Fruit fly (Drosophila melanogaster) whole organism, embryonic: Measurements from ENCODE around the gene CG33631.

Source experiments
- Atf3 ChIP-seq: fragments of 200-800 bp; sonication (Bioruptor generic); optimal IDR thresholded peaks from 3 replicates; lab custom pipeline; 2016; ENCODE audit warnings: missing biosample characterization, missing genetic modification characterization
- Bgb ChIP-seq: fragments of 200-800 bp; sonication (Bioruptor generic); IDR thresholded peaks from 2 replicates; pipeline ENCODE4 v1.3.6; 2022; ENCODE audit warnings: missing biosample characterization, missing genetic modification characterization; ENCODE audit not compliant: partially characterized antibody
- C15 ChIP-seq: fragments of 200-800 bp; sonication (Bioruptor generic); IDR thresholded peaks from 3 replicates; pipeline ENCODE4 v1.3.6; 2022; ENCODE audit warnings: missing biosample characterization, missing genetic modification characterization
- CG10267 ChIP-seq: fragments of 200-800 bp; sonication (Bioruptor generic); optimal IDR thresholded peaks from 2 replicates; lab custom pipeline; 2018; ENCODE audit warnings: missing biosample characterization, mild to moderate bottlenecking, missing genetic modification characterization, moderate library complexity
- CG10959 ChIP-seq: fragments of 200-800 bp; sonication (Bioruptor generic); IDR thresholded peaks from 2 replicates; pipeline ENCODE4 v1.3.6; 2022; ENCODE audit warnings: missing biosample characterization, missing genetic modification characterization
- CG12219 ChIP-seq: fragments of 200-800 bp; sonication (Bioruptor generic); optimal IDR thresholded peaks from 3 replicates; lab custom pipeline; 2018; ENCODE audit warnings: missing biosample characterization, mild to moderate bottlenecking, missing genetic modification characterization
- CG12391 ChIP-seq: fragments of 200-800 bp; sonication (Bioruptor generic); optimal IDR thresholded peaks from 3 replicates; lab custom pipeline; 2018; ENCODE audit warnings: missing biosample characterization, mild to moderate bottlenecking, missing genetic modification characterization, moderate library complexity
- CG12744 ChIP-seq: fragments of 200-800 bp; sonication (Bioruptor generic); optimal IDR thresholded peaks from 2 replicates; lab custom pipeline; 2016; ENCODE audit warnings: missing biosample characterization, missing genetic modification characterization
- CG14014 ChIP-seq: fragments of 200-800 bp; sonication (Bioruptor generic); IDR thresholded peaks from 2 replicates; pipeline ENCODE4 v1.3.6; 2022; ENCODE audit warnings: missing biosample characterization, missing genetic modification characterization
- CG17361 ChIP-seq: fragments of 200-800 bp; sonication (Bioruptor generic); IDR thresholded peaks from 3 replicates; pipeline ENCODE4 v1.3.6; 2022; ENCODE audit warnings: missing biosample characterization, missing genetic modification characterization
- CG17829 ChIP-seq: fragments of 200-800 bp; optimal IDR thresholded peaks from 2 replicates; lab custom pipeline; 2019; ENCODE audit warnings: missing biosample characterization, mild to moderate bottlenecking, missing genetic modification characterization, moderate library complexity
- CG2116 ChIP-seq: fragments of 200-800 bp; sonication (Bioruptor generic); optimal IDR thresholded peaks from 3 replicates; lab custom pipeline; 2018; ENCODE audit warnings: missing biosample characterization, mild to moderate bottlenecking, missing genetic modification characterization
- CG30020 ChIP-seq: fragments of 200-800 bp; optimal IDR thresholded peaks from 2 replicates; lab custom pipeline; 2019; ENCODE audit warnings: missing biosample characterization, mild to moderate bottlenecking, missing genetic modification characterization, moderate library complexity
- CG32767 ChIP-seq: fragments of 200-800 bp; sonication (Bioruptor generic); IDR thresholded peaks from 2 replicates; pipeline ENCODE4 v1.3.6; 2022; ENCODE audit warnings: missing biosample characterization, missing genetic modification characterization
- CG34224 ChIP-seq: fragments of 200-800 bp; sonication (Bioruptor generic); IDR thresholded peaks from 3 replicates; pipeline ENCODE4 v1.3.6; 2022; ENCODE audit warnings: missing biosample characterization, missing genetic modification characterization; ENCODE audit not compliant: partially characterized antibody
- CG6254 ChIP-seq: fragments of 200-800 bp; sonication (Bioruptor generic); optimal IDR thresholded peaks from 3 replicates; lab custom pipeline; 2017; ENCODE audit warnings: mild to moderate bottlenecking, missing biosample characterization, missing genetic modification reagents, missing genetic modification characterization
- CG7357 ChIP-seq: fragments of 200-800 bp; sonication (Bioruptor generic); IDR thresholded peaks from 3 replicates; pipeline ENCODE4 v1.3.6; 2022; ENCODE audit warnings: missing biosample characterization, missing genetic modification characterization
- CG8944 ChIP-seq: fragments of 200-800 bp; sonication (Bioruptor generic); optimal IDR thresholded peaks from 3 replicates; lab custom pipeline; 2016; ENCODE audit warnings: missing biosample characterization, missing genetic modification characterization
- CG9215 ChIP-seq: fragments of 200-800 bp; sonication (Bioruptor generic); IDR thresholded peaks from 2 replicates; pipeline ENCODE4 v1.3.6; 2022; ENCODE audit warnings: missing biosample characterization, missing genetic modification characterization
- CG9797 ChIP-seq: fragments of 200-800 bp; sonication (Bioruptor generic); optimal IDR thresholded peaks from 3 replicates; lab custom pipeline; 2018; ENCODE audit warnings: missing biosample characterization, mild to moderate bottlenecking, missing genetic modification characterization
- CrebB ChIP-seq: fragments of 200-800 bp; sonication (Bioruptor generic); optimal IDR thresholded peaks from 3 replicates; lab custom pipeline; 2018; ENCODE audit warnings: missing biosample characterization, mild to moderate bottlenecking, missing genetic modification characterization
- Dll ChIP-seq: fragments of 200-800 bp; sonication (Bioruptor generic); IDR thresholded peaks from 4 replicates; pipeline ENCODE4 v1.3.6; 2022; ENCODE audit warnings: missing biosample characterization, missing genetic modification characterization; ENCODE audit not compliant: partially characterized antibody
- Gsc ChIP-seq: fragments of 200-800 bp; sonication (Bioruptor generic); IDR thresholded peaks from 2 replicates; pipeline ENCODE4 v1.3.6; 2022; ENCODE audit warnings: missing biosample characterization, missing genetic modification characterization
- HLHmδ ChIP-seq: fragments of 200-800 bp; sonication (Bioruptor generic); optimal IDR thresholded peaks from 2 replicates; lab custom pipeline; 2018; ENCODE audit warnings: missing biosample characterization, mild to moderate bottlenecking, missing genetic modification characterization, moderate library complexity
- Hsf ChIP-seq: fragments of 200-800 bp; sonication (Bioruptor generic); optimal IDR thresholded peaks from 3 replicates; lab custom pipeline; 2016; ENCODE audit warnings: missing biosample characterization, missing genetic modification characterization
- MBD-R2 ChIP-seq: fragments of 200-800 bp; sonication (Bioruptor generic); IDR thresholded peaks from 2 replicates; pipeline ENCODE4 v1.3.6; 2022; ENCODE audit warnings: missing biosample characterization, missing genetic modification characterization
- MTF-1 ChIP-seq: fragments of 200-800 bp; sonication (Bioruptor generic); optimal IDR thresholded peaks from 2 replicates; lab custom pipeline; 2018; ENCODE audit warnings: missing biosample characterization, mild to moderate bottlenecking, missing genetic modification characterization, borderline replicate concordance
- Ravus ChIP-seq: fragments of 200-800 bp; sonication (Bioruptor generic); IDR thresholded peaks from 2 replicates; pipeline ENCODE4 v1.3.6; 2022; ENCODE audit warnings: missing biosample characterization, missing genetic modification characterization
- Scr ChIP-seq: fragments of 200-800 bp; sonication (Bioruptor generic); IDR thresholded peaks from 2 replicates; pipeline ENCODE4 v1.3.6; 2022; ENCODE audit warnings: missing biosample characterization, missing genetic modification characterization; ENCODE audit not compliant: partially characterized antibody
- Side ChIP-seq: fragments of 200-800 bp; sonication (Bioruptor generic); optimal IDR thresholded peaks from 2 replicates; lab custom pipeline; 2016; ENCODE audit warnings: missing biosample characterization, missing genetic modification characterization
- cwo ChIP-seq: fragments of 200-800 bp; sonication (Bioruptor generic); optimal IDR thresholded peaks from 3 replicates; lab custom pipeline; 2017; ENCODE audit warnings: missing biosample characterization, missing genetic modification characterization, mild to moderate bottlenecking, moderate library complexity, missing genetic modification reagents
- dm ChIP-seq: fragments of 200-800 bp; sonication (Bioruptor generic); optimal IDR thresholded peaks from 3 replicates; lab custom pipeline; 2016; ENCODE audit warnings: missing biosample characterization, missing genetic modification characterization
- dpn ChIP-seq, 2 experiments: fragments of 200-800 bp; sonication (Bioruptor generic); optimal IDR thresholded peaks; 3 replicates each; lab custom pipeline; 2016; ENCODE audit warnings: missing biosample characterization in 2 of 2, missing genetic modification characterization in 2 of 2
- gce ChIP-seq: fragments of 200-800 bp; sonication (Bioruptor generic); IDR thresholded peaks from 3 replicates; pipeline ENCODE4 v1.3.6; 2022; ENCODE audit warnings: missing biosample characterization, missing genetic modification characterization
- insv ChIP-seq, 2 experiments: fragments of 200-800 bp; sonication (Bioruptor generic); optimal IDR thresholded peaks; 3 replicates each; lab custom pipeline; 2016 to 2018; ENCODE audit warnings: missing biosample characterization in 2 of 2, missing genetic modification characterization in 2 of 2
- kay ChIP-seq: fragments of 200-800 bp; sonication (Bioruptor generic); optimal IDR thresholded peaks from 2 replicates; lab custom pipeline; 2016; ENCODE audit warnings: missing biosample characterization, missing genetic modification characterization
- klu ChIP-seq: fragments of 200-800 bp; sonication (Bioruptor generic); IDR thresholded peaks from 2 replicates; pipeline ENCODE4 v1.3.6; 2022; ENCODE audit warnings: missing biosample characterization, missing genetic modification characterization
- nerfin-2 ChIP-seq: fragments of 200-800 bp; sonication (Bioruptor generic); IDR thresholded peaks from 2 replicates; pipeline ENCODE4 v1.3.6; 2022; ENCODE audit warnings: missing biosample characterization, missing genetic modification characterization; ENCODE audit not compliant: partially characterized antibody
- prd ChIP-seq, 3 experiments: fragments of >200 bp in 2 of 3; fragments of 200-800 bp in 1 of 3; sonication (Bioruptor generic) in 1 of 3; optimal IDR thresholded peaks in 2 of 3; IDR thresholded peaks in 1 of 3; 2 replicates in 2 of 3; 3 replicates in 1 of 3; pipeline versions ENCODE4 v1.3.6 to Lab custom; 2017 to 2022; ENCODE audit warnings: missing biosample characterization in 1 of 3, missing genetic modification characterization in 1 of 3
- slp2 ChIP-seq: fragments of 200-800 bp; sonication (Bioruptor generic); optimal IDR thresholded peaks from 2 replicates; lab custom pipeline; 2016; ENCODE audit warnings: missing biosample characterization, missing genetic modification characterization
- sqz ChIP-seq: fragments of 200-800 bp; sonication (Bioruptor generic); optimal IDR thresholded peaks from 3 replicates; lab custom pipeline; 2018; ENCODE audit warnings: missing biosample characterization, mild to moderate bottlenecking, missing genetic modification characterization
- sr ChIP-seq: fragments of 200-800 bp; sonication (Bioruptor generic); IDR thresholded peaks from 3 replicates; pipeline ENCODE4 v1.3.6; 2022; ENCODE audit warnings: missing biosample characterization, missing genetic modification characterization
- tll ChIP-seq, 2 experiments: fragments of 200-800 bp in 1 of 2; fragments of >200 bp in 1 of 2; sonication (Bioruptor generic) in 1 of 2; optimal IDR thresholded peaks; 2 replicates each; lab custom pipeline; 2017 to 2019; ENCODE audit warnings: missing biosample characterization in 2 of 2, missing genetic modification characterization in 2 of 2, mild to moderate bottlenecking in 1 of 2, moderate library complexity in 1 of 2
- toy ChIP-seq: fragments of 200-800 bp; sonication (Bioruptor generic); IDR thresholded peaks from 2 replicates; pipeline ENCODE4 v1.3.6; 2022; ENCODE audit warnings: missing biosample characterization, missing genetic modification characterization
- tup ChIP-seq: fragments of 200-800 bp; sonication (Bioruptor generic); optimal IDR thresholded peaks from 2 replicates; lab custom pipeline; 2016; ENCODE audit warnings: missing biosample characterization, mild to moderate bottlenecking, missing genetic modification characterization, moderate library complexity
- tx ChIP-seq: fragments of 200-800 bp; sonication (Bioruptor generic); optimal IDR thresholded peaks from 2 replicates; lab custom pipeline; 2016; ENCODE audit warnings: missing biosample characterization, missing genetic modification characterization
- usp ChIP-seq: fragments of >200 bp; optimal IDR thresholded peaks from 2 replicates; lab custom pipeline; 2017; ENCODE audit warnings: missing biosample characterization, missing genetic modification characterization
- z ChIP-seq: fragments of 200-800 bp; sonication (Bioruptor generic); IDR thresholded peaks from 3 replicates; pipeline ENCODE4 v1.3.6; 2022; ENCODE audit warnings: missing biosample characterization, missing genetic modification characterization

Gene CG33631

dm6 chr3R:10042664-10043372, 21.0 kb upstream of the CG33631 start, which contains the start of the genes Mical and CG3909 (continued):
- TF ChIP-seq cwo (GFP tag; lab: Kevin White, UChicago), result peak; percentile 67
- TF ChIP-seq Ravus, result peak; percentile 46
- TF ChIP-seq MTF-1 (GFP tag; lab: Kevin White, UChicago), result peak; percentile 84
- peak; percentile 84 for TF ChIP-seq nerfin-2 (GFP tag; lab: Robert Waterston, UW)
- peak; percentile 81 for TF ChIP-seq CG30020 (tag; lab: Kevin White, UChicago)
- TF ChIP-seq sqz, result no peak
- TF ChIP-seq CG12391 (tag; lab: Kevin White, UChicago), result peak; percentile 94
- peak in 1 of 2 experiments; percentile 46 for TF ChIP-seq insv (GFP tag; optimal IDR thresholded peaks at IDR 0.05; lab: Kevin White, UChicago)
- TF ChIP-seq Side (GFP tag; lab: Kevin White, UChicago), result peak; percentile 15
- TF ChIP-seq kay (GFP tag; lab: Kevin White, UChicago), result peak; percentile 75
- TF ChIP-seq sr (GFP tag; lab: Robert Waterston, UW), result peak; percentile 12; the same call in 1 of the 3 replicates
- peak; percentile 55 to 87 for TF ChIP-seq dpn (GFP tag; optimal IDR thresholded peaks at IDR 0.05; lab: Kevin White, UChicago)
- TF ChIP-seq Bgb (GFP tag; lab: Robert Waterston, UW), result peak; percentile 46
- TF ChIP-seq CG32767, result peak; percentile 76; the same call in 1 of the 2 replicates
- no peak for TF ChIP-seq dm (GFP tag; lab: Kevin White, UChicago)
- TF ChIP-seq z (GFP tag; lab: Robert Waterston, UW), result no peak
- no peak for TF ChIP-seq prd (optimal IDR thresholded peaks at IDR 0.05; lab: Kevin White, UChicago)
- TF ChIP-seq prd (GFP tag; IDR thresholded peaks at IDR 0.05; lab: Robert Waterston, UW), result peak; percentile 91
- TF ChIP-seq CG6254 (GFP tag; lab: Kevin White, UChicago), result peak; percentile 54
- TF ChIP-seq Hsf (GFP tag; lab: Kevin White, UChicago), result peak; percentile 63
- no peak for TF ChIP-seq usp
- peak; percentile 93 for TF ChIP-seq CG17829 (tag; lab: Kevin White, UChicago)
- TF ChIP-seq CG34224 (GFP tag; lab: Robert Waterston, UW), result peak; percentile 61; the same call in 2 of the 3 replicates
- TF ChIP-seq gce (GFP tag; lab: Robert Waterston, UW), result peak; percentile 80
- no peak for TF ChIP-seq CG12744 (GFP tag; lab: Kevin White, UChicago)
- peak; percentile 72; the same call in 2 of the 3 replicates for TF ChIP-seq C15
- TF ChIP-seq tx (GFP tag; lab: Kevin White, UChicago), result peak; percentile 43
- peak; percentile 84 for TF ChIP-seq CG9215 (GFP tag; lab: Robert Waterston, UW)
- peak; percentile 35 for TF ChIP-seq CG12219 (GFP tag; lab: Kevin White, UChicago)
- TF ChIP-seq toy (GFP tag; lab: Robert Waterston, UW), result peak; percentile 77; the same call in 1 of the 2 replicates
- TF ChIP-seq CG17361, result peak; percentile 92
- TF ChIP-seq CG2116 (GFP tag; lab: Kevin White, UChicago), result peak; percentile 66
- peak; percentile 54 for TF ChIP-seq Scr (GFP tag; lab: Robert Waterston, UW)
- peak; percentile 91 for TF ChIP-seq CG9797 (GFP tag; lab: Kevin White, UChicago)
- TF ChIP-seq CG14014, result peak; percentile 90
- TF ChIP-seq Gsc (GFP tag; lab: Robert Waterston, UW), result no peak
- peak; percentile 72 for TF ChIP-seq CG10959
- peak; percentile 38; the same call in 1 of the 4 replicates for TF ChIP-seq Dll (GFP tag; lab: Robert Waterston, UW)
- TF ChIP-seq CG7357, result peak; percentile 62; the same call in 2 of the 3 replicates
- peak; percentile 5 for TF ChIP-seq CrebB (tag; lab: Kevin White, UChicago)
- no peak for TF ChIP-seq Atf3 (GFP tag; lab: Kevin White, UChicago)
- peak; percentile 95 for TF ChIP-seq CG10267
- TF ChIP-seq klu, result peak; percentile 81
- TF ChIP-seq tll (GFP tag; optimal IDR thresholded peaks at IDR 0.05; lab: Kevin White, UChicago), result peak in 1 of 2 experiments; percentile 12
- TF ChIP-seq CG8944 (GFP tag; lab: Kevin White, UChicago), result no peak
- peak; percentile 72 for TF ChIP-seq HLHmδ (GFP tag; lab: Kevin White, UChicago)
- TF ChIP-seq slp2 (GFP tag; lab: Kevin White, UChicago), result no peak
- TF ChIP-seq tup (GFP tag; lab: Kevin White, UChicago), result no peak
- peak; percentile 91 for TF ChIP-seq MBD-R2 (GFP tag; lab: Robert Waterston, UW)
